Worm (Caenorhabditis elegans): Measurements from ENCODE around the gene nrde-2.

DNA sequence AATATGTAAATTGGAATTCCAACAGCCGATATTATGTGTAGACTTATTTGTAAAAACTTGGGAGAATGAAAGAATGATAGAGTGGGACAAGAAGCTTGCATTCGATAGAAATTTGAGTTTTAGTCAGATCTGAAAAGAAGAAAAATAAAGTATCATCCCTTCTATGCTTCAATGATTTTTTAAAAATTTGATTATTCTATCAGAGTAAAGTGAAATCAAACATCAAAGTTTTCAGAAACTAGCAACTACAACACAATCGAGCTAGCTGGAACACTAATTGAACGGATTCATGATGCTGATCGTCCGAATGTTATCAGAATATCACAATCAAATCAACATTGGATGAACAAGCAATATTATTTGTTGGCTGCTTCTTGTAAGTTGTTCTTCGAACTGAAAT lies 20.4 kb downstream of the nrde-2 start, which contains the start of gene srh-135:
- no peak for TF ChIP-seq unc-86 (tag; optimal IDR thresholded peaks at IDR 0.05)
- TF ChIP-seq ama-1 (optimal IDR thresholded peaks at IDR 0.05): no peak
- TF ChIP-seq elt-2 (tag; optimal IDR thresholded peaks at IDR 0.05): no peak
- TF ChIP-seq ceh-22 (tag; optimal IDR thresholded peaks at IDR 0.05): no peak
- TF ChIP-seq K09A11.1 (tag; optimal IDR thresholded peaks at IDR 0.05; ENCODE audit: insufficient read depth): no peak
- no peak for TF ChIP-seq F13H6.1 (tag; optimal IDR thresholded peaks at IDR 0.05)

Data from whole organism, late embryonic.